Worm (Caenorhabditis elegans): ENCODE measurements around the gene T23D5.3.
"Not testable (repeated sequence)": the region's sequence is repeated elsewhere in the genome, so short reads cannot be mapped to it uniquely, and the experiment has no call there.

Gene T23D5.3

ce11 chrV:15748343-15748742 is 14.9 kb upstream of the T23D5.3 start, which contains the start of gene T23D5.8:
Gene T23D5.8, minus strand, starts transcription at chrV:15748443.
- TF ChIP-seq ets-4, ahr-1, pax-1 (tag; optimal IDR thresholded peaks at IDR 0.05): not testable (repeated sequence)

ce11 chrV:15744366-15744765 is 10.9 kb upstream of the T23D5.3 start, which contains the start of gene str-19:
Gene str-19, minus strand, starts transcription at chrV:15744466.
- TF ChIP-seq ceh-48, pat-9, pax-1 (tag; optimal IDR thresholded peaks at IDR 0.05): not testable (repeated sequence)

- TF ChIP-seq unc-86 (tag; optimal IDR thresholded peaks at IDR 0.05) (no peak), T23F11.4 (GFP tag; optimal IDR thresholded peaks at IDR 0.05) (no peak), ref-2 (tag; optimal IDR thresholded peaks at IDR 0.05) (no peak), hlh-8 (tag; optimal IDR thresholded peaks at IDR 0.05) (no peak), unc-3 (GFP tag; conservative IDR thresholded peaks at IDR 0.05) (no peak), unc-3 (tag; optimal IDR thresholded peaks at IDR 0.05) (no peak), ceh-19 (GFP tag; optimal IDR thresholded peaks at IDR 0.05) (no peak), ttx-3 (tag; optimal IDR thresholded peaks at IDR 0.05) (no peak), npax-4 (tag; optimal IDR thresholded peaks at IDR 0.05) (no peak), gmeb-2 (tag; optimal IDR thresholded peaks at IDR 0.05) (no peak), hlh-30 (tag; optimal IDR thresholded peaks at IDR 0.05; ENCODE audit: insufficient read depth) (no peak), syd-9 (tag; optimal IDR thresholded peaks at IDR 0.05) (no peak), K09A11.1 (tag; optimal IDR thresholded peaks at IDR 0.05; ENCODE audit: insufficient read depth) (no peak), ceh-24 (tag; optimal IDR thresholded peaks at IDR 0.05) (no peak), sox-2 (GFP tag; IDR thresholded peaks at IDR 0.05) (no peak), tbx-2 (tag; optimal IDR thresholded peaks at IDR 0.05) (no peak), ceh-9 (tag; optimal IDR thresholded peaks at IDR 0.05) (no peak), nfya-1 (tag; optimal IDR thresholded peaks at IDR 0.05) (no peak), unc-42 (tag; optimal IDR thresholded peaks at IDR 0.05) (no peak), ahr-1 (tag; optimal IDR thresholded peaks at IDR 0.05) (no peak), hlh-13 (GFP tag; optimal IDR thresholded peaks at IDR 0.05) (no peak)
These were observed 8.4 kb upstream of the T23D5.3 start, which contains the start of gene str-18 for ce11 chrV:15741851-15742250. Gene str-18, minus strand, starts transcription at chrV:15741951.

ce11 chrV:15735720-15736119 is 2.3 kb upstream of the T23D5.3 start, which contains the start of gene str-27:
Gene str-27, minus strand, starts transcription at chrV:15735820.
- TF ChIP-seq hlh-6 (tag; optimal IDR thresholded peaks at IDR 0.05), result no peak
- no peak for TF ChIP-seq unc-42 (tag; optimal IDR thresholded peaks at IDR 0.05)
- TF ChIP-seq syd-9 (tag; optimal IDR thresholded peaks at IDR 0.05), result no peak
- TF ChIP-seq K02D7.2 (tag; optimal IDR thresholded peaks at IDR 0.05), result no peak
- no peak for TF ChIP-seq Y22D7AL.16 (tag; optimal IDR thresholded peaks at IDR 0.05)
- no peak for TF ChIP-seq fkh-6 (tag; optimal IDR thresholded peaks at IDR 0.05)
- TF ChIP-seq elt-4 (tag; optimal IDR thresholded peaks at IDR 0.05), result no peak
- no peak for TF ChIP-seq C08G9.2 (tag; optimal IDR thresholded peaks at IDR 0.05)
- TF ChIP-seq pat-9 (tag; optimal IDR thresholded peaks at IDR 0.05), result no peak
- no peak for TF ChIP-seq tbx-2 (tag; optimal IDR thresholded peaks at IDR 0.05)
- TF ChIP-seq hlh-30 (tag; optimal IDR thresholded peaks at IDR 0.05; ENCODE audit: insufficient read depth), result no peak

- TF ChIP-seq ceh-24 (tag; optimal IDR thresholded peaks at IDR 0.05) (no peak), T23F11.4 (GFP tag; optimal IDR thresholded peaks at IDR 0.05) (no peak), ama-1 (optimal IDR thresholded peaks at IDR 0.05) (no peak), hlh-6 (tag; optimal IDR thresholded peaks at IDR 0.05) (no peak), ceh-19 (GFP tag; optimal IDR thresholded peaks at IDR 0.05) (no peak), nhr-232 (tag; optimal IDR thresholded peaks at IDR 0.05) (no peak), pha-2 (tag; optimal IDR thresholded peaks at IDR 0.05) (no peak), ttx-3 (tag; optimal IDR thresholded peaks at IDR 0.05) (no peak), hlh-8 (tag; optimal IDR thresholded peaks at IDR 0.05) (no peak), ceh-18 (tag; optimal IDR thresholded peaks at IDR 0.05) (no peak), ceh-34 (tag; optimal IDR thresholded peaks at IDR 0.05) (no peak), K09A11.1 (tag; optimal IDR thresholded peaks at IDR 0.05; ENCODE audit: insufficient read depth) (no peak), ceh-22 (tag; optimal IDR thresholded peaks at IDR 0.05) (no peak), hlh-30 (tag; optimal IDR thresholded peaks at IDR 0.05; ENCODE audit: insufficient read depth) (no peak), fax-1 (tag; optimal IDR thresholded peaks at IDR 0.05) (no peak), fkh-10 (GFP tag; optimal IDR thresholded peaks at IDR 0.05) (no peak), che-1 (tag; optimal IDR thresholded peaks at IDR 0.05) (no peak)
These were observed 448 bp downstream of the T23D5.3 start for ce11 chrV:15733020-15733419.
